Worm (Caenorhabditis elegans) whole organism, midembryonic: ENCODE measurements around the gene R07E4.3.

Source experiments
- T22C8.4 ChIP-seq: fragments of 200-800 bp; sonication (Bioruptor generic); IDR thresholded peaks from 2 replicates; pipeline ENCODE4 v1.3.6; 2022; ENCODE audit warnings: missing genetic modification characterization, missing compliant biosample characterization
- cog-1 ChIP-seq: sonication (generic microtip); optimal IDR thresholded peaks from 2 replicates; lab custom pipeline; 2016; ENCODE audit warnings: missing genetic modification characterization, missing compliant biosample characterization
- flt-1 ChIP-seq: fragments of 200-800 bp; sonication (Bioruptor generic); IDR thresholded peaks from 2 replicates; pipeline ENCODE4 v1.3.6; 2022; ENCODE audit warnings: missing genetic modification characterization, missing compliant biosample characterization
- med-1 ChIP-seq: sonication (generic microtip); optimal IDR thresholded peaks from 2 replicates; lab custom pipeline; 2017; ENCODE audit warnings: missing genetic modification characterization, mild to moderate bottlenecking, missing compliant biosample characterization, antibody characterized with exemption, missing genetic modification reagents; ENCODE audit not compliant: insufficient read depth
- ref-1 ChIP-seq: fragments of 200-800 bp; sonication (Bioruptor generic); conservative IDR thresholded peaks from 2 replicates; pipeline ENCODE4 v1.3.6; 2022; ENCODE audit warnings: missing genetic modification reagents, missing genetic modification characterization, missing compliant biosample characterization
- tab-1 ChIP-seq: fragments of 200-800 bp; sonication (Bioruptor generic); IDR thresholded peaks from 2 replicates; pipeline ENCODE4 v1.3.6; 2022; ENCODE audit warnings: missing genetic modification characterization, missing compliant biosample characterization
- ztf-23 ChIP-seq: fragments of 200-800 bp; sonication (Bioruptor generic); IDR thresholded peaks from 2 replicates; pipeline ENCODE4 v1.3.6; 2022; ENCODE audit warnings: missing genetic modification reagents, missing genetic modification characterization, missing compliant biosample characterization
- ztf-29 ChIP-seq: fragments of 200-800 bp; sonication (Bioruptor generic); IDR thresholded peaks from 2 replicates; pipeline ENCODE4 v1.3.6; 2022; ENCODE audit warnings: missing genetic modification reagents, missing genetic modification characterization, missing compliant biosample characterization

ce11 chrX:5960872-5961271 lies 7.6 kb downstream of the R07E4.3 start:
- TF ChIP-seq flt-1: no peak
- no peak for TF ChIP-seq ztf-23 (GFP tag; lab: Robert Waterston, UW)
- no peak for TF ChIP-seq ztf-29
- no peak for TF ChIP-seq ref-1 (GFP tag; lab: Robert Waterston, UW)
- TF ChIP-seq cog-1 (tag; lab: Kevin White, UChicago): no peak
- no peak for TF ChIP-seq T22C8.4 (GFP tag; lab: Robert Waterston, UW)
- no peak for TF ChIP-seq tab-1 (GFP tag; lab: Robert Waterston, UW)
- no peak for TF ChIP-seq med-1 (GFP tag; lab: Kevin White, UChicago)
